Worm (Caenorhabditis elegans) whole organism, L1 larva: ENCODE data around the gene T01B11.1.

Experiments
- jun-1 ChIP-seq: fragments of 150-350 bp; optimal IDR thresholded peaks from 2 replicates; lab custom pipeline; 2014; ENCODE audit warnings: missing biosample characterization, missing genetic modification reagents, missing genetic modification characterization
- lin-39 ChIP-seq: fragments of 150-350 bp; optimal IDR thresholded peaks from 2 replicates; lab custom pipeline; 2014; ENCODE audit warnings: missing biosample characterization, missing genetic modification reagents, missing genetic modification characterization
- lsy-2 ChIP-seq, 2 experiments: fragments of 150-350 bp; optimal IDR thresholded peaks; 2 replicates each; lab custom pipeline; 2014; ENCODE audit warnings: missing biosample characterization in 2 of 2, missing genetic modification characterization in 2 of 2
- mab-9 ChIP-seq: fragments of 200-800 bp; sonication (Bioruptor generic); IDR thresholded peaks from 2 replicates; pipeline ENCODE4 v1.3.6; 2022; ENCODE audit warnings: missing genetic modification reagents, missing genetic modification characterization, missing compliant biosample characterization

- TF ChIP-seq mab-9 (GFP tag; lab: Robert Waterston, UW) (no peak), lsy-2 (tag; optimal IDR thresholded peaks at IDR 0.05; lab: Kevin White, UChicago) (no peak), jun-1 (tag; lab: Kevin White, UChicago) (no peak), lin-39 (tag; lab: Kevin White, UChicago) (no peak)
These were observed 16.7 kb downstream of the T01B11.1 start, which contains the start of gene str-176 for ce11 chrIV:8463716-8464115.
